Worm (Caenorhabditis elegans) whole organism, L3 larva: Measurements from ENCODE around the gene hex-1.

Experiments
- ZK546.5 ChIP-seq: sonication (generic microtip); optimal IDR thresholded peaks from 2 replicates; lab custom pipeline; 2017; ENCODE audit warnings: missing biosample characterization, missing genetic modification characterization
- ama-1 ChIP-seq: fragments of 150-350 bp; optimal IDR thresholded peaks from 2 replicates; lab custom pipeline; 2018
- ceh-16 ChIP-seq: sonication (generic microtip); optimal IDR thresholded peaks from 2 replicates; lab custom pipeline; 2017; ENCODE audit warnings: missing biosample characterization, missing genetic modification characterization
- ceh-82 ChIP-seq: fragments of 150-350 bp; optimal IDR thresholded peaks from 2 replicates; lab custom pipeline; 2014; ENCODE audit warnings: missing biosample characterization, missing genetic modification characterization
- ceh-9 ChIP-seq: sonication (generic microtip); optimal IDR thresholded peaks from 2 replicates; lab custom pipeline; 2018; ENCODE audit warnings: missing biosample characterization, missing genetic modification characterization
- egl-27 ChIP-seq: sonication (generic microtip); optimal IDR thresholded peaks from 4 replicates; lab custom pipeline; 2017; ENCODE audit warnings: missing biosample characterization, missing genetic modification reagents, missing genetic modification characterization
- egl-5 ChIP-seq: fragments of 150-350 bp; optimal IDR thresholded peaks from 2 replicates; lab custom pipeline; 2017; ENCODE audit warnings: missing biosample characterization, missing genetic modification reagents, missing genetic modification characterization, inconsistent platforms
- elt-1 ChIP-seq: fragments of 150-350 bp; optimal IDR thresholded peaks from 2 replicates; lab custom pipeline; 2014; ENCODE audit warnings: missing biosample characterization, missing genetic modification characterization
- elt-2 ChIP-seq: sonication (generic microtip); optimal IDR thresholded peaks from 2 replicates; lab custom pipeline; 2016; ENCODE audit warnings: missing genetic modification reagents, mild to moderate bottlenecking, missing genetic modification characterization, missing compliant biosample characterization
- elt-3 ChIP-seq, 3 experiments: fragments of 150-350 bp in 1 of 3; sonication (generic microtip) in 2 of 3; optimal IDR thresholded peaks; 2 replicates in 2 of 3; 4 replicates in 1 of 3; lab custom pipeline; 2014 to 2017; ENCODE audit warnings: missing biosample characterization in 3 of 3, missing genetic modification characterization in 3 of 3
- eor-1 ChIP-seq, 2 experiments: fragments of 150-350 bp; optimal IDR thresholded peaks; 2 replicates each; lab custom pipeline; 2014 to 2018; ENCODE audit warnings: missing biosample characterization in 2 of 2, missing genetic modification characterization in 2 of 2
- fkh-10 ChIP-seq: sonication (generic microtip); optimal IDR thresholded peaks from 2 replicates; lab custom pipeline; 2017; ENCODE audit warnings: missing biosample characterization, missing genetic modification reagents, missing genetic modification characterization
- fkh-2 ChIP-seq: fragments of 150-350 bp; optimal IDR thresholded peaks from 2 replicates; lab custom pipeline; 2014; ENCODE audit warnings: missing biosample characterization, missing genetic modification reagents, missing genetic modification characterization
- fos-1 ChIP-seq: fragments of 150-350 bp; optimal IDR thresholded peaks from 2 replicates; lab custom pipeline; 2014; ENCODE audit warnings: missing biosample characterization, missing genetic modification characterization
- hmg-11 ChIP-seq: sonication (generic microtip); optimal IDR thresholded peaks from 2 replicates; lab custom pipeline; 2016; ENCODE audit warnings: missing genetic modification characterization, missing compliant biosample characterization
- jun-1 ChIP-seq: fragments of 150-350 bp; optimal IDR thresholded peaks from 2 replicates; lab custom pipeline; 2014; ENCODE audit warnings: missing biosample characterization, missing genetic modification reagents, missing genetic modification characterization
- lin-39 ChIP-seq: fragments of 150-350 bp; optimal IDR thresholded peaks from 2 replicates; lab custom pipeline; 2018; ENCODE audit warnings: missing biosample characterization, missing genetic modification reagents, missing genetic modification characterization
- lsy-12 ChIP-seq: sonication (generic microtip); optimal IDR thresholded peaks from 2 replicates; lab custom pipeline; 2016; ENCODE audit warnings: mild to moderate bottlenecking, missing genetic modification characterization, missing compliant biosample characterization
- mdl-1 ChIP-seq: fragments of 150-350 bp; optimal IDR thresholded peaks from 2 replicates; lab custom pipeline; 2014; ENCODE audit warnings: missing biosample characterization, missing genetic modification characterization
- mml-1 ChIP-seq: fragments of 150-350 bp; sonication (generic microtip); optimal IDR thresholded peaks from 3 replicates; lab custom pipeline; 2014; ENCODE audit warnings: missing biosample characterization, missing genetic modification characterization
- nfya-1 ChIP-seq: sonication (generic microtip); optimal IDR thresholded peaks from 2 replicates; lab custom pipeline; 2017; ENCODE audit warnings: missing genetic modification characterization, mild to moderate bottlenecking, missing compliant biosample characterization, antibody characterized with exemption, moderate library complexity; ENCODE audit not compliant: insufficient read depth
- nhr-11 ChIP-seq: fragments of 150-350 bp; optimal IDR thresholded peaks from 2 replicates; lab custom pipeline; 2014; ENCODE audit warnings: missing biosample characterization, missing genetic modification characterization
- nhr-12 ChIP-seq: fragments of 150-350 bp; optimal IDR thresholded peaks from 2 replicates; lab custom pipeline; 2014; ENCODE audit warnings: missing biosample characterization, missing genetic modification characterization
- nhr-23 ChIP-seq: fragments of 150-350 bp; optimal IDR thresholded peaks from 2 replicates; lab custom pipeline; 2014; ENCODE audit warnings: missing biosample characterization, missing genetic modification reagents, missing genetic modification characterization
- nhr-28 ChIP-seq: fragments of 150-350 bp; optimal IDR thresholded peaks from 2 replicates; lab custom pipeline; 2014; ENCODE audit warnings: missing biosample characterization, missing genetic modification characterization
- nhr-43 ChIP-seq: sonication (generic microtip); optimal IDR thresholded peaks from 2 replicates; lab custom pipeline; 2016; ENCODE audit warnings: mild to moderate bottlenecking, missing genetic modification characterization, missing compliant biosample characterization; ENCODE audit not compliant: poor library complexity, severe bottlenecking
- nhr-77 ChIP-seq: fragments of 150-350 bp; optimal IDR thresholded peaks from 2 replicates; lab custom pipeline; 2014; ENCODE audit warnings: missing biosample characterization, missing genetic modification characterization
- pha-4 ChIP-seq: fragments of 150-350 bp; optimal IDR thresholded peaks from 2 replicates; lab custom pipeline; 2014; ENCODE audit warnings: missing biosample characterization, missing genetic modification reagents, missing genetic modification characterization
- pqm-1 ChIP-seq: fragments of 150-350 bp; optimal IDR thresholded peaks from 2 replicates; lab custom pipeline; 2017; ENCODE audit warnings: missing biosample characterization, missing genetic modification characterization, inconsistent platforms
- sea-2 ChIP-seq: fragments of 150-350 bp; sonication (generic microtip); optimal IDR thresholded peaks from 4 replicates; lab custom pipeline; 2014; ENCODE audit warnings: missing biosample characterization, missing genetic modification reagents, missing genetic modification characterization
- skn-1 ChIP-seq: fragments of 150-350 bp; optimal IDR thresholded peaks from 2 replicates; lab custom pipeline; 2014; ENCODE audit warnings: missing biosample characterization, missing genetic modification characterization
- snpc-4 ChIP-seq: fragments of 150-350 bp; optimal IDR thresholded peaks from 2 replicates; lab custom pipeline; 2014; ENCODE audit warnings: missing biosample characterization, missing genetic modification characterization
- zag-1 ChIP-seq: fragments of 150-350 bp; optimal IDR thresholded peaks from 2 replicates; lab custom pipeline; 2014; ENCODE audit warnings: missing biosample characterization, missing genetic modification characterization

hex-1 gene

ce11 chrX:2220850-2221249, at the start of gene hex-1:
hex-1 (plus strand) TSS chrX:2221150.
- TF ChIP-seq elt-3 (tag; optimal IDR thresholded peaks at IDR 0.05; lab: Kevin White, UChicago) (no peak), pha-4 (peak; percentile 11)

- TF ChIP-seq ZK546.5 (tag; lab: Kevin White, UChicago) (no peak), hmg-11 (tag; lab: Kevin White, UChicago) (peak; percentile 16), egl-27 (no peak), pha-4 (peak; percentile 56), nhr-11 (no peak), ceh-16 (tag; lab: Kevin White, UChicago) (no peak), elt-2 (tag; lab: Kevin White, UChicago) (peak; percentile 4)
Measured at ce11 chrX:2176361-2176880, 44.5 kb upstream of the hex-1 start, which contains the start of gene F48B9.8. F48B9.8 (minus strand) TSS chrX:2176411.

- TF ChIP-seq elt-2 (tag; lab: Kevin White, UChicago) (peak; percentile 67), mml-1 (tag; lab: Kevin White, UChicago) (no peak)
Measured at ce11 chrX:2177731-2178326, 43.1 kb upstream of the hex-1 start.

DNA sequence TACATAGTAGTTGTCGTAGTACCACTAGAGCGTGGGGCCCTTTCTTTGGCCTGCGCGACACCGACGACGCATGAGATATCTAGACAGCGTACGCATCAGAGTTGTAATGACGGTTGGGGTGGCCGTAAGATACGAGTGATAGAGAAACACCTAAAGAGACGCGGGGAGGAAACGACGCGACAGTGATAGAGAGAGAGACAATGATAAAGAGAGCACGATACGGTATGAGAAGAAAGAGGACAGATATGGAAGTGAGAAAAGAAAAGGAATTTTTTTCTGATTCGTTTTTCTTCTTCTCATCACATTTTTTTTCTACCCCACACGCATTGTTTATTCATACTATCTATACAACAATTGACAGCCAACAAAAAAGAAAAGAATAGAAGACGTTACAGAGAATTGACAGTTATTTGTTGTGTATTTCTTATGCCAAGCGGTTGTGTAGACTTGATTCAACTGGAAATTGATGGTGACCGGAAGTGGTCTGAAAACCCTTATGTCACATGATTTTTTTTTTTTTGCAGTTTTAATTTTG, 42.5 kb upstream of the hex-1 start:
- peak; percentile 63 for TF ChIP-seq elt-2 (tag; lab: Kevin White, UChicago)
- TF ChIP-seq nhr-23 (tag; lab: Kevin White, UChicago), result peak; percentile 26
- TF ChIP-seq ceh-82 (tag; lab: Kevin White, UChicago), result no peak
- TF ChIP-seq lsy-12, result no peak
- TF ChIP-seq pqm-1, result peak; percentile 14
- no peak for TF ChIP-seq ama-1 (lab: Kevin White, UChicago)
- no peak for TF ChIP-seq nhr-77 (tag; lab: Kevin White, UChicago)
- no peak for TF ChIP-seq pha-4
- no peak for TF ChIP-seq nhr-43 (tag; lab: Kevin White, UChicago)
- peak in 1 of 3 experiments; percentile 57 for TF ChIP-seq elt-3 (tag; optimal IDR thresholded peaks at IDR 0.05; lab: Kevin White, UChicago)
- no peak for TF ChIP-seq fkh-2
- TF ChIP-seq, all 47 proteins: peak for 4

ce11 chrX:2180588-2180987, 40.4 kb upstream of the hex-1 start, which contains the start of gene F48B9.1:
F48B9.1 (plus strand) TSS chrX:2180888.
- TF ChIP-seq nhr-12 (tag; lab: Kevin White, UChicago) (no peak), egl-5 (tag; lab: Kevin White, UChicago) (no peak), elt-1 (tag; lab: Kevin White, UChicago) (no peak), jun-1 (no peak), sea-2 (GFP tag; lab: Kevin White, UChicago) (no peak), pha-4 (no peak), ceh-16 (tag; lab: Kevin White, UChicago) (no peak), egl-27 (no peak), ceh-9 (tag; lab: Kevin White, UChicago) (no peak), eor-1 (tag; optimal IDR thresholded peaks at IDR 0.05; lab: Kevin White, UChicago) (no peak), zag-1 (tag; lab: Kevin White, UChicago) (no peak), fkh-10 (no peak)

- TF ChIP-seq zag-1 (tag; lab: Kevin White, UChicago) (no peak), nfya-1 (tag; lab: Kevin White, UChicago) (no peak), nhr-28 (tag; lab: Kevin White, UChicago) (no peak)
Measured at ce11 chrX:2188885-2189284, 32.1 kb upstream of the hex-1 start.

DNA sequence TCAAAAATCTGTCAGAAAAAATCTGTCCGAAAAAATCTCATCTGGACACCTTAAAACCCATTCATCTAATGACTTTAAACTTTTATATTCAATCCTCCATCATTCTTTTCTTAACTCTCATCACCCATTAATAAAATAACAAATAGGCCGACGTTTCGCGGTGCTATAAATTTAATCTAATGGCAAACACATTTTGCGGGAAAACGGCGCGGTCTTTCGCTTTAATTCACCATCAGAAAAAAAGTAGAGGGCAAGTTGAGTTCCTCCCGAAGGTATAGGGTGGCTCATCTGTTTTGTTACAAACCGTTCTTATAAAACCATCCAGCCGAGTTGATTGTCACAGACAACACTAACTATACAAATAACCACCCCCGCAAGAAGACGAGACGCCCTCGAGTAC, 30.2 kb upstream of the hex-1 start:
- TF ChIP-seq nhr-43 (tag; lab: Kevin White, UChicago) (no peak), nhr-12 (tag; lab: Kevin White, UChicago) (no peak), nhr-11 (no peak), ZK546.5 (tag; lab: Kevin White, UChicago) (no peak), skn-1 (no peak), lin-39 (tag; lab: Kevin White, UChicago) (no peak), snpc-4 (tag; lab: Kevin White, UChicago) (no peak), elt-3 (tag; optimal IDR thresholded peaks at IDR 0.05; lab: Kevin White, UChicago) (no peak), eor-1 (tag; optimal IDR thresholded peaks at IDR 0.05; lab: Kevin White, UChicago) (no peak), mdl-1 (tag; lab: Kevin White, UChicago) (no peak), fos-1 (tag; lab: Kevin White, UChicago) (no peak), elt-2 (tag; lab: Kevin White, UChicago) (no peak), pha-4 (no peak)
